Worm (Caenorhabditis elegans) whole organism, late embryonic: ENCODE data around the gene lys-3.

ENCODE experiments used
- C08G9.2 ChIP-seq: sonication (generic microtip); optimal IDR thresholded peaks from 2 replicates; lab custom pipeline; 2016; ENCODE audit warnings: mild to moderate bottlenecking, missing genetic modification characterization, moderate library complexity, missing compliant biosample characterization
- C38D4.7 ChIP-seq: fragments of 200-800 bp; sonication (Bioruptor generic); optimal IDR thresholded peaks from 2 replicates; lab custom pipeline; 2018; ENCODE audit warnings: mild to moderate bottlenecking, missing genetic modification characterization, moderate library complexity, missing compliant biosample characterization
- F13H6.1 ChIP-seq: sonication (generic microtip); optimal IDR thresholded peaks from 2 replicates; lab custom pipeline; 2016; ENCODE audit warnings: missing genetic modification characterization, missing compliant biosample characterization
- K02D7.2 ChIP-seq: sonication (generic microtip); optimal IDR thresholded peaks from 2 replicates; lab custom pipeline; 2017; ENCODE audit warnings: mild to moderate bottlenecking, missing genetic modification characterization, missing compliant biosample characterization
- K09A11.1 ChIP-seq: sonication (generic microtip); optimal IDR thresholded peaks from 2 replicates; lab custom pipeline; 2017; ENCODE audit warnings: antibody characterized with exemption, mild to moderate bottlenecking, missing genetic modification characterization, missing compliant biosample characterization; ENCODE audit not compliant: insufficient read depth
- T23F11.4 ChIP-seq: fragments of 200-800 bp; sonication (Bioruptor generic); optimal IDR thresholded peaks from 2 replicates; lab custom pipeline; 2018; ENCODE audit warnings: mild to moderate bottlenecking, missing genetic modification characterization, missing compliant biosample characterization
- Y22D7AL.16 ChIP-seq: sonication (generic microtip); optimal IDR thresholded peaks from 2 replicates; lab custom pipeline; 2016; ENCODE audit warnings: missing genetic modification characterization, missing compliant biosample characterization
- ahr-1 ChIP-seq: sonication (generic microtip); optimal IDR thresholded peaks from 2 replicates; lab custom pipeline; 2016; ENCODE audit warnings: missing genetic modification characterization, missing compliant biosample characterization
- ama-1 ChIP-seq: fragments of 150-350 bp; optimal IDR thresholded peaks from 2 replicates; lab custom pipeline; 2014
- ceh-14 ChIP-seq: sonication (generic microtip); optimal IDR thresholded peaks from 2 replicates; lab custom pipeline; 2016; ENCODE audit warnings: missing genotype, missing genetic modification characterization, missing compliant biosample characterization
- ceh-19 ChIP-seq: fragments of 200-800 bp; sonication (Bioruptor generic); optimal IDR thresholded peaks from 2 replicates; lab custom pipeline; 2018; ENCODE audit warnings: mild to moderate bottlenecking, missing genetic modification characterization, missing compliant biosample characterization
- ceh-2 ChIP-seq: sonication (generic microtip); optimal IDR thresholded peaks from 2 replicates; lab custom pipeline; 2016; ENCODE audit warnings: missing genotype, missing genetic modification characterization, missing compliant biosample characterization
- ceh-22 ChIP-seq: sonication (generic microtip); optimal IDR thresholded peaks from 2 replicates; lab custom pipeline; 2017; ENCODE audit warnings: missing biosample characterization, missing genetic modification characterization
- ceh-24 ChIP-seq: sonication (generic microtip); optimal IDR thresholded peaks from 2 replicates; lab custom pipeline; 2016; ENCODE audit warnings: mild to moderate bottlenecking, missing genetic modification characterization, missing compliant biosample characterization
- ceh-34 ChIP-seq: sonication (generic microtip); optimal IDR thresholded peaks from 2 replicates; lab custom pipeline; 2016; ENCODE audit warnings: mild to moderate bottlenecking, missing genetic modification characterization, missing compliant biosample characterization
- ceh-45 ChIP-seq: fragments of 200-800 bp; sonication (Bioruptor generic); IDR thresholded peaks from 2 replicates; pipeline ENCODE4 v1.3.6; 2022; ENCODE audit warnings: missing genetic modification reagents, missing genetic modification characterization, missing compliant biosample characterization
- ceh-48 ChIP-seq: sonication (generic microtip); optimal IDR thresholded peaks from 2 replicates; lab custom pipeline; 2016; ENCODE audit warnings: missing genetic modification characterization, inconsistent platforms, missing compliant biosample characterization
- ceh-6 ChIP-seq: fragments of 200-800 bp; sonication (Bioruptor generic); optimal IDR thresholded peaks from 2 replicates; lab custom pipeline; 2018; ENCODE audit warnings: mild to moderate bottlenecking, missing genetic modification characterization, missing compliant biosample characterization
- ceh-9 ChIP-seq: sonication (generic microtip); optimal IDR thresholded peaks from 2 replicates; lab custom pipeline; 2016; ENCODE audit warnings: mild to moderate bottlenecking, missing genetic modification characterization, inconsistent platforms, missing compliant biosample characterization
- dve-1 ChIP-seq: sonication (generic microtip); optimal IDR thresholded peaks from 2 replicates; lab custom pipeline; 2017; ENCODE audit warnings: antibody characterized with exemption, mild to moderate bottlenecking, missing genetic modification characterization, missing compliant biosample characterization
- elt-2 ChIP-seq: sonication (generic microtip); optimal IDR thresholded peaks from 2 replicates; lab custom pipeline; 2016; ENCODE audit warnings: missing genetic modification reagents, missing genetic modification characterization, missing compliant biosample characterization
- gmeb-2 ChIP-seq: sonication (generic microtip); optimal IDR thresholded peaks from 2 replicates; lab custom pipeline; 2016; ENCODE audit warnings: missing genetic modification characterization, inconsistent platforms, missing compliant biosample characterization
- hlh-13 ChIP-seq: fragments of 200-800 bp; sonication (Bioruptor generic); optimal IDR thresholded peaks from 2 replicates; lab custom pipeline; 2018; ENCODE audit warnings: mild to moderate bottlenecking, missing genetic modification characterization, missing compliant biosample characterization
- hlh-30 ChIP-seq: sonication (generic microtip); optimal IDR thresholded peaks from 2 replicates; lab custom pipeline; 2017; ENCODE audit warnings: antibody characterized with exemption, missing genetic modification characterization, missing compliant biosample characterization; ENCODE audit not compliant: insufficient read depth
- hlh-6 ChIP-seq: sonication (generic microtip); optimal IDR thresholded peaks from 2 replicates; lab custom pipeline; 2016; ENCODE audit warnings: missing genotype, missing genetic modification characterization, missing compliant biosample characterization
- hlh-8 ChIP-seq: sonication (generic microtip); optimal IDR thresholded peaks from 2 replicates; lab custom pipeline; 2016; ENCODE audit warnings: missing genotype, missing genetic modification characterization, missing compliant biosample characterization
- lin-11 ChIP-seq: fragments of 200-800 bp; sonication (Bioruptor generic); optimal IDR thresholded peaks from 2 replicates; lab custom pipeline; 2018; ENCODE audit warnings: mild to moderate bottlenecking, missing genetic modification characterization, missing compliant biosample characterization
- nfya-1 ChIP-seq: sonication (generic microtip); optimal IDR thresholded peaks from 2 replicates; lab custom pipeline; 2017; ENCODE audit warnings: missing genetic modification characterization, mild to moderate bottlenecking, missing compliant biosample characterization, antibody characterized with exemption, moderate library complexity
- nhr-232 ChIP-seq: sonication (generic microtip); optimal IDR thresholded peaks from 2 replicates; lab custom pipeline; 2016; ENCODE audit warnings: missing genetic modification characterization, missing compliant biosample characterization
- pag-3 ChIP-seq: sonication (generic microtip); optimal IDR thresholded peaks from 2 replicates; lab custom pipeline; 2016; ENCODE audit warnings: missing compliant biosample characterization, missing genetic modification characterization, borderline replicate concordance
- pros-1 ChIP-seq: fragments of 150-350 bp; optimal IDR thresholded peaks from 2 replicates; lab custom pipeline; 2014; ENCODE audit warnings: missing biosample characterization, missing genetic modification reagents, missing genetic modification characterization
- sdc-2 ChIP-seq: sonication (generic microtip); optimal IDR thresholded peaks from 2 replicates; lab custom pipeline; 2016; ENCODE audit warnings: missing genotype, missing genetic modification characterization, missing compliant biosample characterization
- syd-9 ChIP-seq: sonication (generic microtip); optimal IDR thresholded peaks from 2 replicates; lab custom pipeline; 2016; ENCODE audit warnings: mild to moderate bottlenecking, missing genetic modification characterization, moderate library complexity, missing compliant biosample characterization
- tbx-2 ChIP-seq: sonication (generic microtip); optimal IDR thresholded peaks from 2 replicates; lab custom pipeline; 2016; ENCODE audit warnings: missing genetic modification characterization, missing compliant biosample characterization
- ttx-3 ChIP-seq: sonication (generic microtip); optimal IDR thresholded peaks from 2 replicates; lab custom pipeline; 2016; ENCODE audit warnings: missing genetic modification reagents, missing genetic modification characterization, missing compliant biosample characterization
- unc-3 ChIP-seq, 2 experiments: fragments of 200-800 bp in 1 of 2; sonication (Bioruptor generic) in 1 of 2; sonication (generic microtip) in 1 of 2; conservative IDR thresholded peaks in 1 of 2; optimal IDR thresholded peaks in 1 of 2; 2 replicates each; pipeline versions ENCODE4 v1.3.6 to Lab custom; 2016 to 2022; ENCODE audit warnings: missing compliant biosample characterization in 2 of 2, missing genetic modification characterization in 2 of 2, missing genetic modification reagents in 1 of 2
- unc-86 ChIP-seq: sonication (generic microtip); optimal IDR thresholded peaks from 2 replicates; lab custom pipeline; 2016; ENCODE audit warnings: missing genetic modification characterization, missing compliant biosample characterization
- zip-5 ChIP-seq: sonication (generic microtip); optimal IDR thresholded peaks from 2 replicates; lab custom pipeline; 2016; ENCODE audit warnings: missing genetic modification characterization, missing compliant biosample characterization
- ztf-16 ChIP-seq: sonication (generic microtip); optimal IDR thresholded peaks from 2 replicates; lab custom pipeline; 2017; ENCODE audit warnings: missing genetic modification characterization, missing compliant biosample characterization

lys-3 gene

ce11 chrV:10244018-10244720 lies 39.2 kb downstream of the lys-3 start:
- TF ChIP-seq lin-11 (tag; lab: Kevin White, UChicago) (no peak), ama-1 (lab: Kevin White, UChicago) (no peak), ahr-1 (tag; lab: Kevin White, UChicago) (no peak), C38D4.7 (no peak), elt-2 (tag; lab: Kevin White, UChicago) (peak; percentile 76), tbx-2 (no peak)
- TF ChIP-seq, all 69 proteins: peak for 1

ce11 chrV:10243105-10243504 lies 40.2 kb downstream of the lys-3 start, which contains the start of gene C12D8.9:
C12D8.9 (minus strand) TSS chrV:10243205.
- TF ChIP-seq nfya-1 (tag; lab: Kevin White, UChicago) = no peak
- TF ChIP-seq sdc-2 = no peak
- no peak for TF ChIP-seq T23F11.4 (GFP tag; lab: Kevin White, UChicago)
- no peak for TF ChIP-seq hlh-8
- no peak for TF ChIP-seq ceh-24 (tag; lab: Kevin White, UChicago)
- TF ChIP-seq ceh-19 (GFP tag; lab: Kevin White, UChicago) = no peak
- TF ChIP-seq zip-5 (tag; lab: Kevin White, UChicago) = no peak
- no peak for TF ChIP-seq unc-3 (GFP tag; conservative IDR thresholded peaks at IDR 0.05; lab: Robert Waterston, UW)
- TF ChIP-seq unc-3 (tag; optimal IDR thresholded peaks at IDR 0.05; lab: Kevin White, UChicago) = no peak
- TF ChIP-seq dve-1 = no peak
- TF ChIP-seq ceh-22 (tag; lab: Kevin White, UChicago) = no peak
- TF ChIP-seq gmeb-2 (tag; lab: Kevin White, UChicago) = no peak
- no peak for TF ChIP-seq K02D7.2
- no peak for TF ChIP-seq Y22D7AL.16 (tag; lab: Kevin White, UChicago)

ce11 chrV:10241121-10241803 lies 42.1 kb downstream of the lys-3 start, which contains the start of the genes C12D8.21 and col-148:
C12D8.21 (minus strand) TSS chrV:10241188.
col-148 (plus strand) TSS chrV:10241753.
- TF ChIP-seq C08G9.2 (tag; lab: Kevin White, UChicago) (no peak), ceh-2 (tag; lab: Kevin White, UChicago) (no peak), ceh-34 (tag; lab: Kevin White, UChicago) (no peak), hlh-13 (no peak), ceh-48 (tag; lab: Kevin White, UChicago) (no peak), unc-86 (no peak), hlh-6 (tag; lab: Kevin White, UChicago) (no peak), sdc-2 (no peak), gmeb-2 (tag; lab: Kevin White, UChicago) (no peak), ceh-9 (tag; lab: Kevin White, UChicago) (no peak), ztf-16 (tag; lab: Kevin White, UChicago) (no peak), K09A11.1 (no peak), ceh-6 (GFP tag; lab: Kevin White, UChicago) (no peak), hlh-8 (no peak), ceh-14 (tag; lab: Kevin White, UChicago) (no peak), pag-3 (tag; lab: Kevin White, UChicago) (no peak)

DNA sequence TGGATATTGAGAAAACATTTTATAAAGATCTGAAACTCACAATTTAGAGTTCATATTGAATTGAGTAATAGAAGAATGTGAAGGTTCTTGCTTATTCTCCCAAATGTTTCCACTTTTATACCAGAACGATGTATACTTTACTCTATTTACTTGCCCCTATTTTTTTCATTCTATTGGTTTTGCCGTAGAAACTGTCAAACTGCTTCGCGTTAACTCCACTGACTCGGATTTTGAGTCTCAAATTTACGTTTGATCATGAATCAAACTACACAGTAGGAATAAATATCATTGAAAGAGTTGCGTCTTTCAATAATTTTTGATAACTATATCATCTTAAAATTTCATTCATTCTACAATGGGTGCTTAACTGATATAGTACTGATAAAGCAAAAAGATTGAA lies 43.5 kb downstream of the lys-3 start, which contains the start of gene fipr-8:
Gene fipr-8, minus strand, starts transcription at position 101 of the 400 bp plus-strand sequence.
- no peak for TF ChIP-seq ttx-3
- no peak for TF ChIP-seq ceh-24 (tag; lab: Kevin White, UChicago)
- TF ChIP-seq ama-1 (lab: Kevin White, UChicago) = no peak
- no peak for TF ChIP-seq ceh-45 (GFP tag; lab: Robert Waterston, UW)
- no peak for TF ChIP-seq ceh-48 (tag; lab: Kevin White, UChicago)
- TF ChIP-seq nhr-232 (tag; lab: Kevin White, UChicago) = no peak
- no peak for TF ChIP-seq syd-9
- no peak for TF ChIP-seq hlh-30 (tag; lab: Kevin White, UChicago)
- TF ChIP-seq dve-1 = no peak
- no peak for TF ChIP-seq gmeb-2 (tag; lab: Kevin White, UChicago)
- no peak for TF ChIP-seq ahr-1 (tag; lab: Kevin White, UChicago)
- no peak for TF ChIP-seq F13H6.1 (tag; lab: Kevin White, UChicago)
- TF ChIP-seq ceh-2 (tag; lab: Kevin White, UChicago) = no peak
- no peak for TF ChIP-seq pros-1 (tag; lab: Kevin White, UChicago)
- no peak for TF ChIP-seq zip-5 (tag; lab: Kevin White, UChicago)
